Fruit fly (Drosophila melanogaster) whole organism, embryonic: ENCODE measurements around the gene Cks85A.

ENCODE experiments used
- Asciz ChIP-seq: fragments of 200-800 bp; sonication (Bioruptor generic); optimal IDR thresholded peaks from 2 replicates; lab custom pipeline; 2017; ENCODE audit warnings: missing biosample characterization, mild to moderate bottlenecking, missing genetic modification characterization, missing genetic modification reagents
- Atf6 ChIP-seq: fragments of 200-800 bp; sonication (Bioruptor generic); IDR thresholded peaks from 2 replicates; pipeline ENCODE4 v1.3.6; 2022; ENCODE audit warnings: missing biosample characterization, missing genetic modification characterization
- B-H1 ChIP-seq: fragments of 200-800 bp; sonication (Bioruptor generic); IDR thresholded peaks from 3 replicates; pipeline ENCODE4 v1.3.6; 2022; ENCODE audit warnings: missing biosample characterization, missing genetic modification characterization
- B-H2 ChIP-seq: fragments of 200-800 bp; sonication (Bioruptor generic); optimal IDR thresholded peaks from 2 replicates; lab custom pipeline; 2018; ENCODE audit warnings: missing biosample characterization, mild to moderate bottlenecking, missing genetic modification characterization
- CG11093 ChIP-seq: fragments of 200-800 bp; sonication (Bioruptor generic); IDR thresholded peaks from 3 replicates; pipeline ENCODE4 v1.3.6; 2022; ENCODE audit warnings: missing biosample characterization, missing genetic modification characterization
- CG11560 ChIP-seq: fragments of 200-800 bp; sonication (Bioruptor generic); IDR thresholded peaks from 3 replicates; pipeline ENCODE4 v1.3.6; 2022; ENCODE audit warnings: missing biosample characterization, missing genetic modification characterization
- CG12942 ChIP-seq: fragments of 200-800 bp; sonication (Bioruptor generic); optimal IDR thresholded peaks from 3 replicates; lab custom pipeline; 2016; ENCODE audit warnings: missing biosample characterization, missing genetic modification characterization
- CG13624 ChIP-seq: fragments of 200-800 bp; sonication (Bioruptor generic); optimal IDR thresholded peaks from 2 replicates; lab custom pipeline; 2016; ENCODE audit warnings: missing biosample characterization, missing genetic modification characterization
- CG17328 ChIP-seq: fragments of 200-800 bp; sonication (Bioruptor generic); IDR thresholded peaks from 2 replicates; pipeline ENCODE4 v1.3.6; 2022; ENCODE audit warnings: missing biosample characterization, missing genetic modification characterization
- CG18619 ChIP-seq: fragments of 200-800 bp; sonication (Bioruptor generic); optimal IDR thresholded peaks from 3 replicates; lab custom pipeline; 2017; ENCODE audit warnings: missing biosample characterization, mild to moderate bottlenecking, missing genetic modification characterization
- CG2202 ChIP-seq: fragments of 200-800 bp; sonication (Bioruptor generic); optimal IDR thresholded peaks from 2 replicates; lab custom pipeline; 2018; ENCODE audit warnings: missing biosample characterization, mild to moderate bottlenecking, missing genetic modification characterization
- CG31224 ChIP-seq: fragments of 200-800 bp; sonication (Bioruptor generic); IDR thresholded peaks from 2 replicates; pipeline ENCODE4 v1.3.6; 2022; ENCODE audit warnings: missing biosample characterization, missing genetic modification characterization
- CG32532 ChIP-seq: fragments of 200-800 bp; sonication (Bioruptor generic); IDR thresholded peaks from 2 replicates; pipeline ENCODE4 v1.3.6; 2022; ENCODE audit warnings: missing biosample characterization, missing genetic modification characterization
- CG3281 ChIP-seq: fragments of 200-800 bp; sonication (Bioruptor generic); optimal IDR thresholded peaks from 3 replicates; lab custom pipeline; 2017; ENCODE audit warnings: missing biosample characterization, mild to moderate bottlenecking, missing genetic modification characterization
- CG4854 ChIP-seq: fragments of 200-800 bp; sonication (Bioruptor generic); optimal IDR thresholded peaks from 2 replicates; lab custom pipeline; 2016; ENCODE audit warnings: missing biosample characterization, missing genetic modification characterization, inconsistent platforms
- CG6272 ChIP-seq: fragments of 200-800 bp; sonication (Bioruptor generic); IDR thresholded peaks from 2 replicates; pipeline ENCODE4 v1.3.6; 2022; ENCODE audit warnings: missing biosample characterization, missing genetic modification characterization
- CG7963 ChIP-seq: fragments of 200-800 bp; sonication (Bioruptor generic); IDR thresholded peaks from 3 replicates; pipeline ENCODE4 v1.3.6; 2022; ENCODE audit warnings: missing biosample characterization, missing genetic modification characterization; ENCODE audit not compliant: partially characterized antibody
- CoRest ChIP-seq: fragments of 200-800 bp; sonication (Bioruptor generic); optimal IDR thresholded peaks from 3 replicates; lab custom pipeline; 2018; ENCODE audit warnings: missing biosample characterization, mild to moderate bottlenecking, missing genetic modification characterization, moderate library complexity
- Deaf1 ChIP-seq: fragments of 200-800 bp; optimal IDR thresholded peaks from 3 replicates; lab custom pipeline; 2019; ENCODE audit warnings: missing biosample characterization, mild to moderate bottlenecking, missing genetic modification characterization, moderate library complexity
- Doc2 ChIP-seq: fragments of 200-800 bp; sonication (Bioruptor generic); IDR thresholded peaks from 2 replicates; pipeline ENCODE4 v1.3.6; 2022; ENCODE audit warnings: missing biosample characterization, missing genetic modification characterization
- Eip74EF ChIP-seq, 2 experiments: fragments of 200-800 bp in 1 of 2; fragments of >200 bp in 1 of 2; sonication (Bioruptor generic) in 1 of 2; optimal IDR thresholded peaks; 2 replicates each; lab custom pipeline; 2017 to 2019; ENCODE audit warnings: missing biosample characterization in 2 of 2, missing genetic modification characterization in 2 of 2, mild to moderate bottlenecking in 1 of 2, moderate library complexity in 1 of 2
- Gug ChIP-seq: fragments of 200-800 bp; sonication (Bioruptor generic); IDR thresholded peaks from 4 replicates; pipeline ENCODE4 v1.3.6; 2022; ENCODE audit warnings: missing biosample characterization, missing genetic modification characterization
- Mrtf ChIP-seq: fragments of 200-800 bp; sonication (Bioruptor generic); IDR thresholded peaks from 3 replicates; pipeline ENCODE4 v1.3.6; 2022; ENCODE audit warnings: missing biosample characterization, missing genetic modification characterization
- Rx ChIP-seq: fragments of 200-800 bp; sonication (Bioruptor generic); IDR thresholded peaks from 2 replicates; pipeline ENCODE4 v1.3.6; 2022; ENCODE audit warnings: missing biosample characterization, missing genetic modification characterization
- amos ChIP-seq: fragments of 200-800 bp; sonication (Bioruptor generic); IDR thresholded peaks from 2 replicates; pipeline ENCODE4 v1.3.6; 2022; ENCODE audit warnings: missing biosample characterization, missing genetic modification characterization; ENCODE audit not compliant: partially characterized antibody
- ap ChIP-seq: fragments of 200-800 bp; sonication (Bioruptor generic); IDR thresholded peaks from 2 replicates; pipeline ENCODE4 v1.3.6; 2022; ENCODE audit warnings: missing biosample characterization, missing genetic modification characterization
- ash1 ChIP-seq: fragments of 200-800 bp; sonication (Bioruptor generic); optimal IDR thresholded peaks from 2 replicates; lab custom pipeline; 2018; ENCODE audit warnings: missing biosample characterization, mild to moderate bottlenecking, missing genetic modification characterization
- bbx ChIP-seq: fragments of 200-800 bp; sonication (Bioruptor generic); IDR thresholded peaks from 2 replicates; pipeline ENCODE4 v1.3.6; 2022; ENCODE audit warnings: missing biosample characterization, missing genetic modification characterization; ENCODE audit not compliant: partially characterized antibody
- chn ChIP-seq: fragments of 200-800 bp; sonication (Bioruptor generic); optimal IDR thresholded peaks from 2 replicates; lab custom pipeline; 2016; ENCODE audit warnings: missing biosample characterization, missing genetic modification characterization
- dan ChIP-seq: fragments of 200-800 bp; sonication (Bioruptor generic); IDR thresholded peaks from 2 replicates; pipeline ENCODE4 v1.3.6; 2022; ENCODE audit warnings: missing biosample characterization, missing genetic modification characterization
- eyg ChIP-seq: fragments of 200-800 bp; sonication (Bioruptor generic); optimal IDR thresholded peaks from 3 replicates; lab custom pipeline; 2016; ENCODE audit warnings: missing biosample characterization, missing genetic modification characterization
- grau ChIP-seq: fragments of 200-800 bp; optimal IDR thresholded peaks from 3 replicates; lab custom pipeline; 2019; ENCODE audit warnings: missing biosample characterization, mild to moderate bottlenecking, missing genetic modification characterization, moderate library complexity
- hkb ChIP-seq, 2 experiments: fragments of 200-800 bp in 1 of 2; fragments of >200 bp in 1 of 2; sonication (Bioruptor generic) in 1 of 2; IDR thresholded peaks in 1 of 2; optimal IDR thresholded peaks in 1 of 2; 2 replicates each; pipeline versions ENCODE4 v1.3.6 to Lab custom; 2017 to 2022; ENCODE audit warnings: missing biosample characterization in 1 of 2, missing genetic modification characterization in 1 of 2
- kah ChIP-seq: fragments of 200-800 bp; sonication (Bioruptor generic); optimal IDR thresholded peaks from 2 replicates; lab custom pipeline; 2018; ENCODE audit warnings: missing biosample characterization, mild to moderate bottlenecking, missing genetic modification characterization
- nerfin-1 ChIP-seq: fragments of 200-800 bp; sonication (Bioruptor generic); optimal IDR thresholded peaks from 3 replicates; lab custom pipeline; 2019; ENCODE audit warnings: missing biosample characterization, mild to moderate bottlenecking, missing genetic modification characterization, moderate library complexity
- onecut ChIP-seq: fragments of 200-800 bp; sonication (Bioruptor generic); IDR thresholded peaks from 2 replicates; pipeline ENCODE4 v1.3.6; 2022; ENCODE audit warnings: missing biosample characterization, missing genetic modification characterization
- otp ChIP-seq: fragments of 200-800 bp; sonication (Bioruptor generic); IDR thresholded peaks from 3 replicates; pipeline ENCODE4, ENCODE4 v1.3.6; 2022; ENCODE audit warnings: missing biosample characterization, missing genetic modification characterization
- p53 ChIP-seq: fragments of 200-800 bp; sonication (Bioruptor generic); optimal IDR thresholded peaks from 2 replicates; lab custom pipeline; 2016; ENCODE audit warnings: missing biosample characterization, missing genetic modification characterization
- pan ChIP-seq, 4 experiments: fragments of >200 bp in 3 of 4; fragments of 200-800 bp in 1 of 4; sonication (Bioruptor generic) in 1 of 4; optimal IDR thresholded peaks in 3 of 4; IDR thresholded peaks in 1 of 4; 2 replicates each; pipeline versions ENCODE4 v1.3.6 to Lab custom; 2017 to 2022; ENCODE audit warnings: missing biosample characterization in 2 of 4, missing genetic modification characterization in 2 of 4, mixed read lengths in 1 of 4
- pb ChIP-seq: fragments of 200-800 bp; sonication (Bioruptor generic); optimal IDR thresholded peaks from 3 replicates; lab custom pipeline; 2016; ENCODE audit warnings: missing biosample characterization, missing genetic modification characterization
- pfk ChIP-seq: fragments of 200-800 bp; sonication (Bioruptor generic); optimal IDR thresholded peaks from 2 replicates; lab custom pipeline; 2018; ENCODE audit warnings: missing biosample characterization, mild to moderate bottlenecking, missing genetic modification characterization, moderate library complexity
- ro ChIP-seq: fragments of 200-800 bp; sonication (Bioruptor generic); IDR thresholded peaks from 2 replicates; pipeline ENCODE4 v1.3.6; 2022; ENCODE audit warnings: missing biosample characterization, missing genetic modification characterization
- sens ChIP-seq: fragments of 200-800 bp; sonication (Bioruptor generic); peaks from one replicate; lab custom pipeline; 2016; ENCODE audit warnings: missing biosample characterization, missing genetic modification characterization
- slp2 ChIP-seq: fragments of 200-800 bp; sonication (Bioruptor generic); optimal IDR thresholded peaks from 2 replicates; lab custom pipeline; 2016; ENCODE audit warnings: missing biosample characterization, missing genetic modification characterization
- sna ChIP-seq: fragments of 200-800 bp; sonication (Bioruptor generic); IDR thresholded peaks from 2 replicates; pipeline ENCODE4 v1.3.6; 2022; ENCODE audit warnings: missing biosample characterization, missing genetic modification characterization; ENCODE audit not compliant: partially characterized antibody
- ssp ChIP-seq: fragments of 200-800 bp; sonication (Bioruptor generic); IDR thresholded peaks from 2 replicates; pipeline ENCODE4 v1.3.6; 2022; ENCODE audit warnings: missing biosample characterization, missing genetic modification characterization
- ttk ChIP-seq: fragments of 200-800 bp; sonication (Bioruptor generic); IDR thresholded peaks from 2 replicates; pipeline ENCODE4 v2.1.2; 2022; ENCODE audit warnings: missing biosample characterization, missing genetic modification characterization
- vnd ChIP-seq: fragments of 200-800 bp; sonication (Bioruptor generic); IDR thresholded peaks from 3 replicates; pipeline ENCODE4 v1.3.6; 2022; ENCODE audit warnings: missing biosample characterization, missing genetic modification characterization; ENCODE audit not compliant: partially characterized antibody
- zfh2 ChIP-seq: fragments of 200-800 bp; sonication (Bioruptor generic); optimal IDR thresholded peaks from 2 replicates; lab custom pipeline; 2016; ENCODE audit warnings: missing biosample characterization, missing genetic modification characterization

Gene Cks85A

DNA sequence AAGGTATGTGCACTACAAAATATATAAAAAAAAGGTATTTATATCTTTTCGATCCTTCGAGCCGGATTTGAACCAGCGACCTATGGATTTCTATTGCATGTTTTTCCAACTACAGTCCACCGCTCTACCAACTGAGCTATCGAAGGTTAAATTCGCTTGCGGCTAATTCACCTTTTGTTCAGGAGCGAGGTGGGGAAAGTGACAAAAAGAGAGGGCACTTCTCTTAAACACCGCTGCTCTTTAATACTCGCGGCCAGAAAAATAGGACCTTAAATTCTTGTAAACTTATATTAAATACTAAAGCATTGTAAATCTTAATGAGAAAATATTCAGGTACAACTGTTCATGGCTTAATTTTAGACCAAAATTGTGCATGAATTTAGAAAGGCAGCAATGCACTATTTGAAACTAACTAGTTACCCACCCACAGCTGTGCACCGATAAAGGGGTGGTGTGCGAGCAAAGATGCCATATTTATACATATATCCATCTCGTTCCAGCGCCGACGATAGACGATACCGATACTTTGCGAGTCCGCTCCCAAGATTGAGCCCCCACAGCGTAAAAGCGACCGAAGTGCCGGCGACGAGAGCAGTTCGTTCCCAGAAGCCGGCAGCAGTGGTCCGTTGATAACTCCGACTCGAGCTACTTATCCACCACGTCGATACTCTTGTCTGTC is 49.1 kb downstream of the Cks85A start (continued):
- TF ChIP-seq sens (GFP tag; lab: Kevin White, UChicago) (peak; percentile 100), Eip74EF (GFP tag; optimal IDR thresholded peaks at IDR 0.05; lab: Kevin White, UChicago) (peak in 1 of 2 experiments; percentile 98), onecut (GFP tag; lab: Robert Waterston, UW) (peak; percentile 95), bbx (GFP tag; lab: Robert Waterston, UW) (peak; percentile 75), chn (GFP tag; lab: Kevin White, UChicago) (peak; percentile 98), B-H1 (GFP tag; lab: Robert Waterston, UW) (peak; percentile 95), B-H2 (GFP tag; lab: Kevin White, UChicago) (peak; percentile 97), CG3281 (GFP tag; lab: Kevin White, UChicago) (peak; percentile 99), pb (GFP tag; lab: Kevin White, UChicago) (peak; percentile 92), ap (GFP tag; lab: Robert Waterston, UW) (peak; percentile 95), CG17328 (GFP tag; lab: Robert Waterston, UW) (peak; percentile 98), CG11093 (GFP tag; lab: Robert Waterston, UW) (peak; percentile 90), otp (peak; percentile 97), sna (GFP tag; lab: Robert Waterston, UW) (no peak; the same call in 1 of the 2 replicates), ssp (peak; percentile 85), Mrtf (GFP tag; lab: Robert Waterston, UW) (peak; percentile 93), CG32532 (GFP tag; lab: Robert Waterston, UW) (peak; percentile 97), p53 (GFP tag; lab: Kevin White, UChicago) (peak; percentile 91), Asciz (peak; percentile 97), CoRest (tag; lab: Kevin White, UChicago) (peak; percentile 97), pfk (GFP tag; lab: Kevin White, UChicago) (peak; percentile 73), zfh2 (GFP tag; lab: Kevin White, UChicago) (peak; percentile 96), CG18619 (GFP tag; lab: Kevin White, UChicago) (peak; percentile 97), CG31224 (GFP tag; lab: Robert Waterston, UW) (peak; percentile 91), Doc2 (GFP tag; lab: Robert Waterston, UW) (peak; percentile 55; the same call in 1 of the 2 replicates), CG6272 (GFP tag; lab: Robert Waterston, UW) (peak; percentile 86), CG4854 (GFP tag; lab: Kevin White, UChicago) (peak; percentile 96), amos (peak; percentile 82), kah (GFP tag; lab: Kevin White, UChicago) (peak; percentile 94), CG12942 (GFP tag; lab: Kevin White, UChicago) (peak; percentile 95), Gug (peak; percentile 92), CG7963 (peak; percentile 73), grau (tag; lab: Kevin White, UChicago) (peak; percentile 96), ro (GFP tag; lab: Robert Waterston, UW) (peak; percentile 87), hkb (optimal IDR thresholded peaks at IDR 0.05; lab: Kevin White, UChicago) (peak; percentile 31), hkb (GFP tag; IDR thresholded peaks at IDR 0.05; lab: Robert Waterston, UW) (peak; percentile 99), pan (optimal IDR thresholded peaks at IDR 0.05; lab: Kevin White, UChicago) (no peak), pan (GFP tag; optimal IDR thresholded peaks at IDR 0.05 in 1 of 2, IDR thresholded peaks at IDR 0.05 in 1 of 2) (peak in 1 of 2 experiments; percentile 97), vnd (GFP tag; lab: Robert Waterston, UW) (peak; percentile 37), Rx (GFP tag; lab: Robert Waterston, UW) (peak; percentile 96), eyg (GFP tag; lab: Kevin White, UChicago) (peak; percentile 95), slp2 (GFP tag; lab: Kevin White, UChicago) (peak; percentile 96), dan (peak; percentile 87), CG11560 (tag; lab: Robert Waterston, UW) (peak; percentile 84), Atf6 (GFP tag; lab: Robert Waterston, UW) (peak; percentile 97), ttk (GFP tag; lab: Robert Waterston, UW) (peak; percentile 97), CG13624 (GFP tag; lab: Kevin White, UChicago) (peak; percentile 98), nerfin-1 (peak; percentile 96), ash1 (GFP tag; lab: Kevin White, UChicago) (peak; percentile 95), CG2202 (peak; percentile 98), Deaf1 (tag; lab: Kevin White, UChicago) (peak; percentile 95)
